Worm (Caenorhabditis elegans) whole organism, young adult: ENCODE data around the gene ZC302.3.

Source experiments
- B0261.1 ChIP-seq: sonication (generic microtip); optimal IDR thresholded peaks from 2 replicates; lab custom pipeline; 2016; ENCODE audit warnings: mild to moderate bottlenecking, missing genetic modification characterization, moderate library complexity, missing compliant biosample characterization
- chd-7 ChIP-seq: sonication (generic microtip); optimal IDR thresholded peaks from 2 replicates; lab custom pipeline; 2016; ENCODE audit warnings: mild to moderate bottlenecking, missing genetic modification characterization, moderate library complexity, missing compliant biosample characterization
- egl-44 ChIP-seq: fragments of 200-800 bp; sonication (Bioruptor generic); IDR thresholded peaks from 2 replicates; pipeline ENCODE4 v1.3.6; 2022; ENCODE audit warnings: missing genetic modification reagents, missing genetic modification characterization, missing compliant biosample characterization
- egrh-3 ChIP-seq: fragments of 200-800 bp; sonication (Bioruptor generic); IDR thresholded peaks from 2 replicates; pipeline ENCODE4 v1.3.6; 2022; ENCODE audit warnings: missing genetic modification reagents, missing genetic modification characterization, missing compliant biosample characterization
- ekl-4 ChIP-seq: fragments of 200-800 bp; sonication (Bioruptor generic); IDR thresholded peaks from 2 replicates; pipeline ENCODE4 v1.3.6; 2022; ENCODE audit warnings: missing genetic modification reagents, missing genetic modification characterization, missing compliant biosample characterization
- lin-54 ChIP-seq: fragments of 200-800 bp; sonication (Bioruptor generic); optimal IDR thresholded peaks from 2 replicates; lab custom pipeline; 2018; ENCODE audit warnings: mild to moderate bottlenecking, missing genetic modification characterization, missing compliant biosample characterization
- pbrm-1 ChIP-seq: fragments of 200-800 bp; sonication (Bioruptor generic); IDR thresholded peaks from 2 replicates; pipeline ENCODE4 v1.3.6; 2022; ENCODE audit warnings: missing genetic modification reagents, missing genetic modification characterization, missing compliant biosample characterization
- pha-4 ChIP-seq: fragments of 150-350 bp; sonication (generic microtip); optimal IDR thresholded peaks from 2 replicates; lab custom pipeline; 2014; ENCODE audit warnings: missing biosample characterization, missing genetic modification reagents, missing genetic modification characterization
- unc-130 ChIP-seq: sonication (generic microtip); optimal IDR thresholded peaks from 2 replicates; lab custom pipeline; 2016; ENCODE audit warnings: missing genetic modification reagents, missing genetic modification characterization, missing compliant biosample characterization
- unc-62 ChIP-seq: fragments of 150-350 bp; optimal IDR thresholded peaks from 2 replicates; lab custom pipeline; 2014; ENCODE audit warnings: missing biosample characterization, missing genetic modification reagents, missing genetic modification characterization

ce11 chrV:10714630-10715029, 26.6 kb downstream of the ZC302.3 start:
- TF ChIP-seq unc-130 (GFP tag; lab: Kevin White, UChicago) (no peak), pbrm-1 (GFP tag; lab: Robert Waterston, UW) (no peak), egrh-3 (no peak), lin-54 (GFP tag; lab: Kevin White, UChicago) (no peak), egl-44 (GFP tag; lab: Robert Waterston, UW) (no peak), ekl-4 (GFP tag; lab: Robert Waterston, UW) (no peak), chd-7 (tag; lab: Kevin White, UChicago) (no peak), B0261.1 (tag; lab: Kevin White, UChicago) (no peak), pha-4 (no peak), unc-62 (no peak)
